Fruit fly (Drosophila melanogaster) whole organism, embryonic: ENCODE data around the gene Sf3b6.
A peak's percentile ranks its signal among the peaks of the same experiment; 100 is the strongest.

ENCODE experiments used
- B-H2 ChIP-seq: fragments of 200-800 bp; sonication (Bioruptor generic); optimal IDR thresholded peaks from 2 replicates; lab custom pipeline; 2018; ENCODE audit warnings: missing biosample characterization, mild to moderate bottlenecking, missing genetic modification characterization
- CG10274 ChIP-seq: fragments of 200-800 bp; sonication (Bioruptor generic); optimal IDR thresholded peaks from 3 replicates; lab custom pipeline; 2017; ENCODE audit warnings: missing biosample characterization, mild to moderate bottlenecking, missing genetic modification characterization
- CG10321 ChIP-seq: fragments of 200-800 bp; sonication (Bioruptor generic); IDR thresholded peaks from 2 replicates; pipeline ENCODE4 v1.3.6; 2022; ENCODE audit warnings: missing biosample characterization, missing genetic modification characterization
- CG1233 ChIP-seq: fragments of 200-800 bp; sonication (Bioruptor generic); optimal IDR thresholded peaks from 4 replicates; lab custom pipeline; 2018; ENCODE audit warnings: missing biosample characterization, mild to moderate bottlenecking, missing genetic modification characterization
- CG12659 ChIP-seq: fragments of 200-800 bp; sonication (Bioruptor generic); optimal IDR thresholded peaks from 3 replicates; lab custom pipeline; 2017; ENCODE audit warnings: mild to moderate bottlenecking, missing biosample characterization, missing genetic modification reagents, missing genetic modification characterization
- CG13296 ChIP-seq: fragments of 200-800 bp; sonication (Bioruptor generic); optimal IDR thresholded peaks from 3 replicates; lab custom pipeline; 2018; ENCODE audit warnings: missing biosample characterization, mild to moderate bottlenecking, missing genetic modification characterization
- CG1603 ChIP-seq: fragments of 200-800 bp; sonication (Bioruptor generic); optimal IDR thresholded peaks from 2 replicates; lab custom pipeline; 2019; ENCODE audit warnings: missing biosample characterization, mild to moderate bottlenecking, missing genetic modification characterization, moderate library complexity
- CG17359 ChIP-seq: fragments of 200-800 bp; sonication (Bioruptor generic); optimal IDR thresholded peaks from 3 replicates; lab custom pipeline; 2018; ENCODE audit warnings: missing biosample characterization, mild to moderate bottlenecking, missing genetic modification characterization, moderate library complexity
- CG17361 ChIP-seq: fragments of 200-800 bp; sonication (Bioruptor generic); IDR thresholded peaks from 3 replicates; pipeline ENCODE4 v1.3.6; 2022; ENCODE audit warnings: missing biosample characterization, missing genetic modification characterization
- CG3065 ChIP-seq: fragments of 200-800 bp; sonication (Bioruptor generic); optimal IDR thresholded peaks from 2 replicates; lab custom pipeline; 2016; ENCODE audit warnings: missing biosample characterization, missing genetic modification characterization
- CG3163 ChIP-seq: fragments of 200-800 bp; sonication (Bioruptor generic); optimal IDR thresholded peaks from 3 replicates; lab custom pipeline; 2016; ENCODE audit warnings: missing biosample characterization, missing genetic modification characterization
- CG34376 ChIP-seq: fragments of 200-800 bp; sonication (Bioruptor generic); optimal IDR thresholded peaks from 2 replicates; lab custom pipeline; 2018; ENCODE audit warnings: missing biosample characterization, mild to moderate bottlenecking, missing genetic modification characterization
- CG4730 ChIP-seq: fragments of 200-800 bp; sonication (Bioruptor generic); IDR thresholded peaks from 2 replicates; pipeline ENCODE4 v1.3.6; 2022; ENCODE audit warnings: missing biosample characterization, missing genetic modification characterization
- CG4854 ChIP-seq: fragments of 200-800 bp; sonication (Bioruptor generic); optimal IDR thresholded peaks from 2 replicates; lab custom pipeline; 2016; ENCODE audit warnings: missing biosample characterization, missing genetic modification characterization, inconsistent platforms
- CG5953 ChIP-seq: fragments of 200-800 bp; sonication (Bioruptor generic); IDR thresholded peaks from 2 replicates; pipeline ENCODE4 v1.3.6; 2022; ENCODE audit warnings: missing biosample characterization, missing genetic modification characterization
- CG6254 ChIP-seq: fragments of 200-800 bp; sonication (Bioruptor generic); optimal IDR thresholded peaks from 3 replicates; lab custom pipeline; 2017; ENCODE audit warnings: mild to moderate bottlenecking, missing biosample characterization, missing genetic modification reagents, missing genetic modification characterization
- CG6272 ChIP-seq: fragments of 200-800 bp; sonication (Bioruptor generic); IDR thresholded peaks from 2 replicates; pipeline ENCODE4 v1.3.6; 2022; ENCODE audit warnings: missing biosample characterization, missing genetic modification characterization
- CG9215 ChIP-seq: fragments of 200-800 bp; sonication (Bioruptor generic); IDR thresholded peaks from 2 replicates; pipeline ENCODE4 v1.3.6; 2022; ENCODE audit warnings: missing biosample characterization, missing genetic modification characterization
- CHES-1-like ChIP-seq: fragments of 200-800 bp; sonication (Bioruptor generic); optimal IDR thresholded peaks from 2 replicates; lab custom pipeline; 2016; ENCODE audit warnings: missing biosample characterization, missing genetic modification characterization
- Doc2 ChIP-seq: fragments of 200-800 bp; sonication (Bioruptor generic); IDR thresholded peaks from 2 replicates; pipeline ENCODE4 v1.3.6; 2022; ENCODE audit warnings: missing biosample characterization, missing genetic modification characterization
- Eip74EF ChIP-seq, 2 experiments: fragments of 200-800 bp in 1 of 2; fragments of >200 bp in 1 of 2; sonication (Bioruptor generic) in 1 of 2; optimal IDR thresholded peaks; 2 replicates each; lab custom pipeline; 2017 to 2019; ENCODE audit warnings: missing biosample characterization in 2 of 2, missing genetic modification characterization in 2 of 2, mild to moderate bottlenecking in 1 of 2, moderate library complexity in 1 of 2
- Fer2 ChIP-seq: fragments of 200-800 bp; sonication (Bioruptor generic); optimal IDR thresholded peaks from 2 replicates; lab custom pipeline; 2018; ENCODE audit warnings: missing biosample characterization, mild to moderate bottlenecking, missing genetic modification characterization, moderate library complexity
- Fer3 ChIP-seq: fragments of 200-800 bp; sonication (Bioruptor generic); optimal IDR thresholded peaks from 2 replicates; lab custom pipeline; 2018; ENCODE audit warnings: missing biosample characterization, mild to moderate bottlenecking, missing genetic modification characterization, moderate library complexity
- HLH54F ChIP-seq: fragments of 200-800 bp; sonication (Bioruptor generic); optimal IDR thresholded peaks from 3 replicates; lab custom pipeline; 2016; ENCODE audit warnings: missing biosample characterization, missing genetic modification characterization
- Hey ChIP-seq: fragments of 200-800 bp; sonication (Bioruptor generic); optimal IDR thresholded peaks from 3 replicates; lab custom pipeline; 2018; ENCODE audit warnings: missing biosample characterization, mild to moderate bottlenecking, missing genetic modification characterization
- Hsf ChIP-seq: fragments of 200-800 bp; sonication (Bioruptor generic); optimal IDR thresholded peaks from 3 replicates; lab custom pipeline; 2016; ENCODE audit warnings: missing biosample characterization, missing genetic modification characterization
- Kr ChIP-seq: fragments of 200-800 bp; sonication (Bioruptor generic); optimal IDR thresholded peaks from 2 replicates; lab custom pipeline; 2017; ENCODE audit warnings: missing biosample characterization, mild to moderate bottlenecking, missing genetic modification characterization
- Mes4 ChIP-seq: fragments of 200-800 bp; sonication (Bioruptor generic); optimal IDR thresholded peaks from 2 replicates; lab custom pipeline; 2016; ENCODE audit warnings: missing biosample characterization, missing genetic modification characterization
- NC2β ChIP-seq: fragments of 200-800 bp; sonication (Bioruptor generic); optimal IDR thresholded peaks from 2 replicates; lab custom pipeline; 2016; ENCODE audit warnings: missing biosample characterization, missing genetic modification characterization
- Pdp1 ChIP-seq, 2 experiments: fragments of 200-800 bp; sonication (Bioruptor generic); optimal IDR thresholded peaks; 3 replicates each; lab custom pipeline; 2016; ENCODE audit warnings: missing biosample characterization in 2 of 2, missing genetic modification characterization in 2 of 2, mild to moderate bottlenecking in 1 of 2, moderate library complexity in 1 of 2
- Sry-δ ChIP-seq: fragments of 200-800 bp; sonication (Bioruptor generic); optimal IDR thresholded peaks from 2 replicates; lab custom pipeline; 2016; ENCODE audit warnings: missing biosample characterization, missing genetic modification characterization
- Tbp ChIP-seq: fragments of >200 bp; optimal IDR thresholded peaks from 2 replicates; lab custom pipeline; 2018; ENCODE audit warnings: missing biosample characterization, missing genetic modification characterization
- YL-1 ChIP-seq: fragments of 200-800 bp; sonication (Bioruptor generic); optimal IDR thresholded peaks from 3 replicates; lab custom pipeline; 2017; ENCODE audit warnings: missing biosample characterization, mild to moderate bottlenecking, missing genetic modification characterization
- ato ChIP-seq: fragments of 200-800 bp; sonication (Bioruptor generic); IDR thresholded peaks from 2 replicates; pipeline ENCODE4 v1.3.6; 2022; ENCODE audit warnings: missing biosample characterization, missing genetic modification characterization; ENCODE audit not compliant: partially characterized antibody
- corto ChIP-seq: fragments of 200-800 bp; sonication (Bioruptor generic); optimal IDR thresholded peaks from 2 replicates; lab custom pipeline; 2016; ENCODE audit warnings: missing biosample characterization, mild to moderate bottlenecking, missing genetic modification characterization, moderate library complexity
- cwo ChIP-seq: fragments of 200-800 bp; sonication (Bioruptor generic); optimal IDR thresholded peaks from 3 replicates; lab custom pipeline; 2017; ENCODE audit warnings: missing biosample characterization, missing genetic modification characterization, mild to moderate bottlenecking, moderate library complexity, missing genetic modification reagents
- emc ChIP-seq: fragments of 200-800 bp; sonication (Bioruptor generic); optimal IDR thresholded peaks from 2 replicates; lab custom pipeline; 2016; ENCODE audit warnings: missing biosample characterization, missing genetic modification characterization
- eyg ChIP-seq: fragments of 200-800 bp; sonication (Bioruptor generic); optimal IDR thresholded peaks from 3 replicates; lab custom pipeline; 2016; ENCODE audit warnings: missing biosample characterization, missing genetic modification characterization
- fd96Cb ChIP-seq: fragments of 200-800 bp; sonication (Bioruptor generic); optimal IDR thresholded peaks from 2 replicates; lab custom pipeline; 2018; ENCODE audit warnings: missing biosample characterization, mild to moderate bottlenecking, missing genetic modification characterization, moderate library complexity
- gsb-n ChIP-seq: fragments of 200-800 bp; sonication (Bioruptor generic); optimal IDR thresholded peaks from 3 replicates; lab custom pipeline; 2018; ENCODE audit warnings: missing biosample characterization, mild to moderate bottlenecking, missing genetic modification characterization
- ham ChIP-seq: fragments of 200-800 bp; sonication (Bioruptor generic); IDR thresholded peaks from 2 replicates; pipeline ENCODE4 v1.3.6; 2022; ENCODE audit warnings: missing biosample characterization, missing genetic modification characterization
- jing ChIP-seq: fragments of 200-800 bp; sonication (Bioruptor generic); optimal IDR thresholded peaks from 2 replicates; lab custom pipeline; 2018; ENCODE audit warnings: missing biosample characterization, mild to moderate bottlenecking, missing genetic modification characterization
- lola ChIP-seq, 3 experiments: fragments of >200 bp in 2 of 3; fragments of 200-800 bp in 1 of 3; sonication (Bioruptor generic) in 1 of 3; optimal IDR thresholded peaks; 2 replicates each; lab custom pipeline; 2017 to 2019; ENCODE audit warnings: missing biosample characterization in 3 of 3, missing genetic modification characterization in 3 of 3, mild to moderate bottlenecking in 1 of 3, moderate library complexity in 1 of 3
- oc ChIP-seq: fragments of 200-800 bp; sonication (Bioruptor generic); optimal IDR thresholded peaks from 2 replicates; lab custom pipeline; 2018; ENCODE audit warnings: missing biosample characterization, mild to moderate bottlenecking, missing genetic modification characterization, moderate library complexity
- pb ChIP-seq: fragments of 200-800 bp; sonication (Bioruptor generic); optimal IDR thresholded peaks from 3 replicates; lab custom pipeline; 2016; ENCODE audit warnings: missing biosample characterization, missing genetic modification characterization
- sob ChIP-seq: fragments of 200-800 bp; sonication (Bioruptor generic); IDR thresholded peaks from 2 replicates; pipeline ENCODE4 v1.3.6; 2022; ENCODE audit warnings: missing biosample characterization, missing genetic modification characterization
- sqz ChIP-seq: fragments of 200-800 bp; sonication (Bioruptor generic); optimal IDR thresholded peaks from 3 replicates; lab custom pipeline; 2018; ENCODE audit warnings: missing biosample characterization, mild to moderate bottlenecking, missing genetic modification characterization
- tio ChIP-seq: fragments of 200-800 bp; sonication (Bioruptor generic); optimal IDR thresholded peaks from 2 replicates; lab custom pipeline; 2017; ENCODE audit warnings: missing biosample characterization, missing genetic modification characterization, inconsistent platforms
- tll ChIP-seq, 2 experiments: fragments of 200-800 bp in 1 of 2; fragments of >200 bp in 1 of 2; sonication (Bioruptor generic) in 1 of 2; optimal IDR thresholded peaks; 2 replicates each; lab custom pipeline; 2017 to 2019; ENCODE audit warnings: missing biosample characterization in 2 of 2, missing genetic modification characterization in 2 of 2, mild to moderate bottlenecking in 1 of 2, moderate library complexity in 1 of 2
- ttk ChIP-seq: fragments of 200-800 bp; sonication (Bioruptor generic); IDR thresholded peaks from 2 replicates; pipeline ENCODE4 v2.1.2; 2022; ENCODE audit warnings: missing biosample characterization, missing genetic modification characterization
- zen ChIP-seq: fragments of 200-800 bp; sonication (Bioruptor generic); optimal IDR thresholded peaks from 3 replicates; lab custom pipeline; 2018; ENCODE audit warnings: missing biosample characterization, mild to moderate bottlenecking, missing genetic modification characterization, moderate library complexity

Sf3b6 gene

DNA sequence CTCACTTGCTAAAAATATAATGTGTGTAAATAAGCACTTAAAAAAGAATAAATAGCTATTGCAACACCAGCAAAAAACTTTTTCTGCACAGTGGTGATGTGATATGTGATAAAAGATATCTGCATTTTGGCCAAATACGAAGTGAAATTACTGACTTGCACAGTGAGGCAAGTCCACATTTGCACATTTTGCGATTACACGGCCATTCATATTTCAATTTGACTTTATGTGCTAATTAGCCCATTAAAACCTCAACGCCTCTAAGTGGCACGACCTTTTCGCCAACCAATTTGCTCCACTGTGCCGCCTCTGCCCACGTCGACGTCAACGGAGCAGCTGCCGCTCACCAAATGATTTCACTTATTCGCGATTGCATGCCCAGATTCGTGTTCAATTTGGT is 27.2 kb upstream of the Sf3b6 start, which contains the start of gene CG33946 (continued):
- no peak for TF ChIP-seq Tbp
- TF ChIP-seq pb (GFP tag; lab: Kevin White, UChicago), result no peak
- TF ChIP-seq Kr, result no peak
- no peak for TF ChIP-seq corto
- TF ChIP-seq gsb-n, result no peak
- TF ChIP-seq jing (GFP tag; lab: Kevin White, UChicago), result peak; percentile 1
- TF ChIP-seq CHES-1-like, result no peak
- no peak for TF ChIP-seq CG10274 (GFP tag; lab: Kevin White, UChicago)
- no peak for TF ChIP-seq B-H2 (GFP tag; lab: Kevin White, UChicago)
- no peak for TF ChIP-seq Doc2 (GFP tag; lab: Robert Waterston, UW)
- no peak for TF ChIP-seq Hey (tag; lab: Kevin White, UChicago)
- TF ChIP-seq NC2β (GFP tag; lab: Kevin White, UChicago), result no peak
- TF ChIP-seq Sry-δ (GFP tag; lab: Kevin White, UChicago), result no peak
- no peak for TF ChIP-seq YL-1 (GFP tag; lab: Kevin White, UChicago)
- peak; percentile 34; the same call in 1 of the 2 replicates for TF ChIP-seq CG9215 (GFP tag; lab: Robert Waterston, UW)
- TF ChIP-seq lola (GFP tag; optimal IDR thresholded peaks at IDR 0.05; lab: Kevin White, UChicago), result peak in 1 of 3 experiments; percentile 13
- no peak for TF ChIP-seq CG6272
- TF ChIP-seq ato, result no peak
- TF ChIP-seq ttk (GFP tag; lab: Robert Waterston, UW), result no peak
- no peak for TF ChIP-seq tio (GFP tag; lab: Kevin White, UChicago)
- TF ChIP-seq sob, result no peak
- no peak for TF ChIP-seq sqz (GFP tag; lab: Kevin White, UChicago)
- TF ChIP-seq emc (GFP tag; lab: Kevin White, UChicago), result no peak
- TF ChIP-seq CG17361 (GFP tag; lab: Robert Waterston, UW), result 0 out of 3 replicates have a peak, but pooled peaks have one; percentile 22
- no peak for TF ChIP-seq ham (GFP tag; lab: Robert Waterston, UW)
- TF ChIP-seq CG34376 (GFP tag; lab: Kevin White, UChicago), result no peak
- TF ChIP-seq eyg, result no peak
- no peak for TF ChIP-seq CG5953 (GFP tag; lab: Robert Waterston, UW)
- TF ChIP-seq Fer2 (tag; lab: Kevin White, UChicago), result no peak
- no peak for TF ChIP-seq cwo (GFP tag; lab: Kevin White, UChicago)
- no peak for TF ChIP-seq CG1233 (GFP tag; lab: Kevin White, UChicago)
- TF ChIP-seq Mes4 (GFP tag; lab: Kevin White, UChicago), result no peak
- TF ChIP-seq CG17359, result no peak
- no peak for TF ChIP-seq CG3065 (GFP tag; lab: Kevin White, UChicago)
- TF ChIP-seq Eip74EF (GFP tag; optimal IDR thresholded peaks at IDR 0.05; lab: Kevin White, UChicago), result no peak
- peak; percentile 4 for TF ChIP-seq HLH54F (GFP tag; lab: Kevin White, UChicago)
- TF ChIP-seq CG6254, result no peak
- TF ChIP-seq CG13296 (GFP tag; lab: Kevin White, UChicago), result no peak
- no peak for TF ChIP-seq oc (tag; lab: Kevin White, UChicago)
- peak in 1 of 2 experiments; percentile 8 for TF ChIP-seq Pdp1 (GFP tag; optimal IDR thresholded peaks at IDR 0.05; lab: Kevin White, UChicago)
- no peak for TF ChIP-seq tll (GFP tag; optimal IDR thresholded peaks at IDR 0.05; lab: Kevin White, UChicago)
- no peak for TF ChIP-seq CG12659
- TF ChIP-seq CG4730 (GFP tag; lab: Robert Waterston, UW), result no peak
- TF ChIP-seq CG3163 (GFP tag; lab: Kevin White, UChicago), result no peak
- no peak for TF ChIP-seq CG10321 (GFP tag; lab: Robert Waterston, UW)
- no peak for TF ChIP-seq fd96Cb (tag; lab: Kevin White, UChicago)
- no peak for TF ChIP-seq Fer3
- peak; percentile 27 for TF ChIP-seq CG1603
- no peak for TF ChIP-seq CG4854 (GFP tag; lab: Kevin White, UChicago)
- TF ChIP-seq zen (tag; lab: Kevin White, UChicago), result no peak
- peak; percentile 25 for TF ChIP-seq Hsf (GFP tag; lab: Kevin White, UChicago)
